Worm (Caenorhabditis elegans): ENCODE results near the gene F31F6.2.

DNA sequence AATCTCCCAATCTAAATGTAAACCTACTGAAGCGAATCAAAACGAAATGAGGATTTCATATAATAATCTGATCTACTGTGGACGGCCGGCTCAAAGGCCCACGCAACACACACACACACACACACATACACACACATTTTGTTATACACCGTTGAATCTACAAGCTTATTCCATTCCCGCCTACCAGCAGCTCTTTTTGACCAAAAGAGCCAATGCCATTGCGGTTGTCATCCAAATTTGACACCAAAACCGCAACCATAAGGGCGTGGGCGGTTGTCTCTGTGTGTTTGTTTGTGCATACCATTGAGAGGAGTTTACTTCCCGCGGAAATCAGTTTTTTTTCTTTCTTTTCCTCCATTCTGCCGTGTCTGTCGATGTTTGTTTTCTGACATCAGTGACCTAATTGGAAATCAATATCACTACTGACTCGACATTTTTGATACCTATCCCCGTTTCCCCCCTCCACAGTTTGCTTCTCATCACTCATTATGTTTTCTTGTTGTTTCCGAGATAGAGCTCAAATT is 28.8 kb downstream of the F31F6.2 start:
- no peak for TF ChIP-seq swsn-7 (tag; optimal IDR thresholded peaks at IDR 0.05)
- no peak for TF ChIP-seq nhr-11 (tag; optimal IDR thresholded peaks at IDR 0.05)
- TF ChIP-seq ceh-88 (GFP tag; IDR thresholded peaks at IDR 0.05): no peak
- no peak for TF ChIP-seq snpc-4 (tag; optimal IDR thresholded peaks at IDR 0.05)
- no peak for TF ChIP-seq nhr-12 (tag; optimal IDR thresholded peaks at IDR 0.05)
- no peak for TF ChIP-seq aly-2 (tag; optimal IDR thresholded peaks at IDR 0.05)
- TF ChIP-seq vab-15 (tag; optimal IDR thresholded peaks at IDR 0.05): no peak
- TF ChIP-seq unc-62 (GFP tag; optimal IDR thresholded peaks at IDR 0.05): no peak

Data from whole organism, L1 larva.